Fruit fly (Drosophila melanogaster) whole organism, prepupa: ENCODE results near the gene CG2124.
A peak's percentile ranks its signal among the peaks of the same experiment; 100 is the strongest.

Source experiments
- Blimp-1 ChIP-seq: fragments of 200-800 bp; sonication (Bioruptor generic); optimal IDR thresholded peaks from 3 replicates; lab custom pipeline; 2017; ENCODE audit warnings: missing biosample characterization, missing genetic modification characterization, mild to moderate bottlenecking, moderate library complexity, missing genetic modification reagents
- CG10669 ChIP-seq: fragments of 200-800 bp; sonication (Bioruptor generic); optimal IDR thresholded peaks from 3 replicates; lab custom pipeline; 2018; ENCODE audit warnings: missing biosample characterization, mild to moderate bottlenecking, missing genetic modification characterization, moderate library complexity
- CG11294 ChIP-seq: fragments of 200-800 bp; sonication (Bioruptor generic); IDR thresholded peaks from 2 replicates; pipeline ENCODE4 v1.3.6; 2022; ENCODE audit warnings: missing biosample characterization, missing genetic modification characterization
- CG11902 ChIP-seq: fragments of 200-800 bp; sonication (Bioruptor generic); optimal IDR thresholded peaks from 3 replicates; lab custom pipeline; 2016; ENCODE audit warnings: missing biosample characterization, missing genetic modification characterization
- CG15336 ChIP-seq: fragments of 200-800 bp; sonication (Bioruptor generic); IDR thresholded peaks from 2 replicates; pipeline ENCODE4 v1.3.6; 2022; ENCODE audit warnings: missing biosample characterization, missing genetic modification characterization
- CG1621 ChIP-seq: fragments of 200-800 bp; sonication (Bioruptor generic); optimal IDR thresholded peaks from 3 replicates; lab custom pipeline; 2018; ENCODE audit warnings: missing biosample characterization, mild to moderate bottlenecking, missing genetic modification characterization
- CG16779 ChIP-seq: fragments of 200-800 bp; sonication (Bioruptor generic); optimal IDR thresholded peaks from 3 replicates; lab custom pipeline; 2017; ENCODE audit warnings: missing biosample characterization, mild to moderate bottlenecking, missing genetic modification characterization
- CG31627 ChIP-seq: fragments of 200-800 bp; sonication (Bioruptor generic); optimal IDR thresholded peaks from 3 replicates; lab custom pipeline; 2016; ENCODE audit warnings: missing biosample characterization, missing genetic modification characterization
- CG32006 ChIP-seq: fragments of 200-800 bp; sonication (Bioruptor generic); optimal IDR thresholded peaks from 3 replicates; lab custom pipeline; 2017; ENCODE audit warnings: missing biosample characterization, mild to moderate bottlenecking, missing genetic modification characterization
- CG3919 ChIP-seq: fragments of 200-800 bp; sonication (Bioruptor generic); optimal IDR thresholded peaks from 3 replicates; lab custom pipeline; 2016; ENCODE audit warnings: missing biosample characterization, missing genetic modification characterization
- CG4318 ChIP-seq: fragments of 200-800 bp; sonication (Bioruptor generic); optimal IDR thresholded peaks from 3 replicates; lab custom pipeline; 2017; ENCODE audit warnings: missing biosample characterization, mild to moderate bottlenecking, missing genetic modification characterization
- CG6163 ChIP-seq: fragments of 200-800 bp; sonication (Bioruptor generic); IDR thresholded peaks from 3 replicates; pipeline ENCODE4 v1.3.6; 2022; ENCODE audit warnings: missing biosample characterization, missing genetic modification characterization
- CG6276 ChIP-seq: fragments of 200-800 bp; sonication (Bioruptor generic); optimal IDR thresholded peaks from 2 replicates; lab custom pipeline; 2017; ENCODE audit warnings: missing biosample characterization, mild to moderate bottlenecking, missing genetic modification characterization
- CG6792 ChIP-seq: fragments of 200-800 bp; sonication (Bioruptor generic); optimal IDR thresholded peaks from 3 replicates; lab custom pipeline; 2016; ENCODE audit warnings: missing biosample characterization, missing genetic modification characterization
- CG6808 ChIP-seq: fragments of 200-800 bp; sonication (Bioruptor generic); optimal IDR thresholded peaks from 3 replicates; lab custom pipeline; 2017; ENCODE audit warnings: missing biosample characterization, missing genetic modification characterization, mild to moderate bottlenecking, moderate library complexity, missing genetic modification reagents
- CG6854 ChIP-seq: fragments of 200-800 bp; sonication (Bioruptor generic); optimal IDR thresholded peaks from 2 replicates; lab custom pipeline; 2017; ENCODE audit warnings: missing biosample characterization, mild to moderate bottlenecking, missing genetic modification characterization
- CG7368 ChIP-seq: fragments of 200-800 bp; sonication (Bioruptor generic); optimal IDR thresholded peaks from 3 replicates; lab custom pipeline; 2016; ENCODE audit warnings: missing biosample characterization, missing genetic modification characterization
- CG8119 ChIP-seq: fragments of 200-800 bp; sonication (Bioruptor generic); IDR thresholded peaks from 3 replicates; pipeline ENCODE4 v1.3.6; 2022; ENCODE audit warnings: missing biosample characterization, missing genetic modification characterization
- CG8632 ChIP-seq: fragments of 200-800 bp; sonication (Bioruptor generic); optimal IDR thresholded peaks from 3 replicates; lab custom pipeline; 2016; ENCODE audit warnings: missing biosample characterization, missing genetic modification characterization
- CG9139 ChIP-seq: fragments of 200-800 bp; sonication (Bioruptor generic); optimal IDR thresholded peaks from 3 replicates; lab custom pipeline; 2017; ENCODE audit warnings: missing biosample characterization, mild to moderate bottlenecking, missing genetic modification characterization
- Eip75B ChIP-seq: fragments of 200-800 bp; sonication (Bioruptor generic); optimal IDR thresholded peaks from 3 replicates; lab custom pipeline; 2016; ENCODE audit warnings: missing biosample characterization, missing genetic modification characterization
- Ets21C ChIP-seq: fragments of 200-800 bp; sonication (Bioruptor generic); optimal IDR thresholded peaks from 3 replicates; lab custom pipeline; 2016; ENCODE audit warnings: missing biosample characterization, missing genetic modification characterization
- Ets96B ChIP-seq: fragments of 200-800 bp; optimal IDR thresholded peaks from 2 replicates; lab custom pipeline; 2019; ENCODE audit warnings: missing biosample characterization, mild to moderate bottlenecking, missing genetic modification characterization, moderate library complexity
- Gug ChIP-seq: fragments of 200-800 bp; sonication (Bioruptor generic); IDR thresholded peaks from 2 replicates; pipeline ENCODE4 v1.3.6; 2022; ENCODE audit warnings: missing biosample characterization, missing genetic modification characterization
- Hr38 ChIP-seq: sonication (Bioruptor generic); optimal IDR thresholded peaks from 2 replicates; lab custom pipeline; 2016; ENCODE audit warnings: missing biosample characterization, missing genetic modification characterization
- Hr4 ChIP-seq: fragments of 200-800 bp; sonication (Bioruptor generic); optimal IDR thresholded peaks from 3 replicates; lab custom pipeline; 2016; ENCODE audit warnings: missing biosample characterization, missing genetic modification characterization
- Lpt ChIP-seq: fragments of 200-800 bp; sonication (Bioruptor generic); optimal IDR thresholded peaks from 3 replicates; lab custom pipeline; 2016; ENCODE audit warnings: missing biosample characterization, missing genetic modification characterization
- Met ChIP-seq: fragments of 200-800 bp; sonication (Bioruptor generic); optimal IDR thresholded peaks from 3 replicates; lab custom pipeline; 2016; ENCODE audit warnings: missing biosample characterization, missing genetic modification characterization
- OdsH ChIP-seq: fragments of 200-800 bp; sonication (Bioruptor generic); optimal IDR thresholded peaks from 3 replicates; lab custom pipeline; 2016; ENCODE audit warnings: missing biosample characterization, missing genetic modification characterization
- Smox ChIP-seq: fragments of 200-800 bp; sonication (Bioruptor generic); optimal IDR thresholded peaks from 3 replicates; lab custom pipeline; 2016; ENCODE audit warnings: missing biosample characterization, missing genetic modification characterization
- Sox102F ChIP-seq: fragments of 200-800 bp; sonication (Bioruptor generic); optimal IDR thresholded peaks from 2 replicates; lab custom pipeline; 2016; ENCODE audit warnings: missing biosample characterization, mild to moderate bottlenecking, missing genetic modification characterization
- Sox14 ChIP-seq: fragments of 200-800 bp; sonication (Bioruptor generic); optimal IDR thresholded peaks from 3 replicates; lab custom pipeline; 2016; ENCODE audit warnings: missing biosample characterization, missing genetic modification characterization
- Sox15 ChIP-seq: fragments of 200-800 bp; sonication (Bioruptor generic); optimal IDR thresholded peaks from 3 replicates; lab custom pipeline; 2016; ENCODE audit warnings: missing biosample characterization, missing genetic modification characterization
- achi ChIP-seq: fragments of 200-800 bp; sonication (Bioruptor generic); optimal IDR thresholded peaks from 3 replicates; lab custom pipeline; 2016; ENCODE audit warnings: missing biosample characterization, missing genetic modification characterization
- acj6 ChIP-seq: fragments of 200-800 bp; sonication (Bioruptor generic); optimal IDR thresholded peaks from 3 replicates; lab custom pipeline; 2016; ENCODE audit warnings: missing biosample characterization, missing genetic modification characterization
- cyc ChIP-seq: fragments of 200-800 bp; sonication (Bioruptor generic); optimal IDR thresholded peaks from 3 replicates; lab custom pipeline; 2016; ENCODE audit warnings: missing biosample characterization, missing genetic modification characterization
- dsx ChIP-seq: fragments of 200-800 bp; optimal IDR thresholded peaks from 3 replicates; lab custom pipeline; 2019; ENCODE audit warnings: missing biosample characterization, mild to moderate bottlenecking, missing genetic modification characterization, moderate library complexity; ENCODE audit not compliant: poor library complexity, severe bottlenecking
- esn ChIP-seq: fragments of 200-800 bp; sonication (Bioruptor generic); optimal IDR thresholded peaks from 2 replicates; lab custom pipeline; 2016; ENCODE audit warnings: missing biosample characterization, mild to moderate bottlenecking, missing genetic modification characterization, moderate library complexity
- fd59A ChIP-seq: fragments of 200-800 bp; sonication (Bioruptor generic); optimal IDR thresholded peaks from 2 replicates; lab custom pipeline; 2017; ENCODE audit warnings: missing biosample characterization, mild to moderate bottlenecking, missing genetic modification characterization, missing genetic modification reagents
- fd85E ChIP-seq: fragments of 200-800 bp; sonication (Bioruptor generic); optimal IDR thresholded peaks from 3 replicates; lab custom pipeline; 2016; ENCODE audit warnings: missing biosample characterization, missing genetic modification characterization
- fkh ChIP-seq: fragments of 200-800 bp; sonication (Bioruptor generic); optimal IDR thresholded peaks from 3 replicates; lab custom pipeline; 2017; ENCODE audit warnings: missing biosample characterization, mild to moderate bottlenecking, missing genetic modification characterization, moderate library complexity
- lz ChIP-seq: fragments of 200-800 bp; sonication (Bioruptor generic); optimal IDR thresholded peaks from 3 replicates; lab custom pipeline; 2016; ENCODE audit warnings: missing biosample characterization, missing genetic modification characterization
- pdm3 ChIP-seq: fragments of 200-800 bp; sonication (Bioruptor generic); optimal IDR thresholded peaks from 3 replicates; lab custom pipeline; 2016; ENCODE audit warnings: missing biosample characterization, missing genetic modification characterization
- salr ChIP-seq, 2 experiments: fragments of 200-800 bp; sonication (Bioruptor generic); optimal IDR thresholded peaks; 3 replicates each; lab custom pipeline; 2016 to 2018; ENCODE audit warnings: missing biosample characterization in 2 of 2, missing genetic modification characterization in 2 of 2, mild to moderate bottlenecking in 1 of 2
- ss ChIP-seq, 2 experiments: fragments of 200-800 bp; sonication (Bioruptor generic); optimal IDR thresholded peaks; 2 replicates in 1 of 2; 3 replicates in 1 of 2; lab custom pipeline; 2017 to 2018; ENCODE audit warnings: mild to moderate bottlenecking in 2 of 2, missing biosample characterization in 2 of 2, missing genetic modification characterization in 2 of 2, moderate library complexity in 1 of 2
- svp ChIP-seq: fragments of 200-800 bp; sonication (Bioruptor generic); peaks from one replicate; lab custom pipeline; 2016; ENCODE audit warnings: missing biosample characterization, missing genetic modification characterization
- topi ChIP-seq: fragments of 200-800 bp; sonication (Bioruptor generic); optimal IDR thresholded peaks from 3 replicates; lab custom pipeline; 2016; ENCODE audit warnings: missing biosample characterization, missing genetic modification characterization
- vri ChIP-seq: fragments of 200-800 bp; sonication (Bioruptor generic); optimal IDR thresholded peaks from 3 replicates; lab custom pipeline; 2016; ENCODE audit warnings: missing biosample characterization, mild to moderate bottlenecking, missing genetic modification characterization

The CG2124 gene

DNA sequence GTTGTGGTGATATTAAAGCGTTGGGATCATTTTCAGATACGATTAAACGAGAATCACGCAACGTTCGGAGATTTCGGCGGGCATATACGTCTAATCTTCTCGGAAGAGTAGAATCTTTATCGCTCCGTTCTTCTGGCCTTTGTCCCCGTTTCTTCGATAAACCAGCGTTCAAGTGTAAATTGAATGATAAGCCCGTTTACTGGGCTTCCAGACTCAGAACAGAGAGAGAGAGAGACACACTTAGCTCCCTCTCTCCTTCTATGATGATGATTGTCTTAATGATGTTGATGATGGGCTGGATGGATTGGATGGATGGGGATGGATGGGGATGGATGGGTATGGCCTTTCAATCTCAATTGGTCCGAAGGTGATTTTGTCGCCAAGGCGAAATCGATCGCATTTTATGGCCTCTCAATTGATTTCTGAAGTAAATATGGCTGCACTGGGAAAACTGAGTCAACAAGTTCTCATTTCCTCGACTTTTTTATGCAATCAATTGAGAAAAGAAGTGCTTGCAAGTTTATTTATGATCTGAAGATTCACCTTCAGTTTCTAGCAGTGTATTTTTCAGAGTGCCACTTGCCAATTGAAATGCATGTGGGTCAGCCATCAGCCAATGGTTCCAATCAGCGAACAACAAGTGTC lies 15.3 kb upstream of the CG2124 start (continued):
- TF ChIP-seq acj6 (GFP tag; lab: Kevin White, UChicago): peak; percentile 38
- no peak for TF ChIP-seq CG4318 (GFP tag; lab: Kevin White, UChicago)
- TF ChIP-seq, all 60 proteins: peak for 29

DNA sequence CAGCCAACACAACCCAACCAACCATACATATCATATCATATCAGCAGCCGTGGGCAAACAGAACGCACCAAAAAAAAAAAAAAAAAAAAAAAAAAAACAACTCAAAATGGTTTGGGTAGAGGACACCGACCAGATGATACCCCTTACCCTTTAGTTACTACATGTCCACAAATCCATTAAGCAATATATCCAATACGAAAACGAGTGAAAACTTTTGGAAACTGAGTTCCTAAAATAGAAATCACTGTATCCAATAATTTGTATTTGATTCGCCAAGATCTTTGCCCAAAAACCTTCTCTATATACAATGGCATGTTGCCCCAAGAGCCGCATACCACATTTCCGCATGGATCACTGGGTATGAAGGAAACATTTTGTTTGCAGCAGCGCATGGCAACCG lies 14.4 kb upstream of the CG2124 start:
- TF ChIP-seq Met (GFP tag; lab: Kevin White, UChicago) (peak; percentile 54), Sox14 (peak; percentile 61), CG11902 (GFP tag; lab: Kevin White, UChicago) (no peak), lz (GFP tag; lab: Kevin White, UChicago) (peak; percentile 31), vri (no peak), CG6163 (GFP tag; lab: Robert Waterston, UW) (peak; percentile 62), dsx (peak; percentile 58), Blimp-1 (GFP tag; lab: Kevin White, UChicago) (no peak), acj6 (GFP tag; lab: Kevin White, UChicago) (peak; percentile 59), Hr38 (GFP tag; lab: Kevin White, UChicago) (no peak), CG16779 (tag; lab: Kevin White, UChicago) (peak; percentile 5), topi (GFP tag; lab: Kevin White, UChicago) (peak; percentile 40), Hr4 (GFP tag; lab: Kevin White, UChicago) (peak; percentile 46), fkh (GFP tag; lab: Kevin White, UChicago) (peak; percentile 21), fd59A (peak; percentile 46), Ets96B (tag; lab: Kevin White, UChicago) (peak; percentile 66), Smox (GFP tag; lab: Kevin White, UChicago) (peak; percentile 32), CG10669 (peak; percentile 61), CG1621 (tag; lab: Kevin White, UChicago) (peak; percentile 23), svp (peak; percentile 56), Ets21C (GFP tag; lab: Kevin White, UChicago) (no peak), Gug (peak; percentile 40), CG31627 (peak; percentile 17), pdm3 (GFP tag; lab: Kevin White, UChicago) (peak; percentile 67), CG6854 (GFP tag; lab: Kevin White, UChicago) (no peak), CG32006 (GFP tag; lab: Kevin White, UChicago) (peak; percentile 57), CG6808 (GFP tag; lab: Kevin White, UChicago) (peak; percentile 33), CG8119 (0 out of 3 replicates have a peak, but pooled peaks have one; percentile 43), Eip75B (GFP tag; lab: Kevin White, UChicago) (peak; percentile 58), CG3919 (GFP tag; lab: Kevin White, UChicago) (peak; percentile 45), CG7368 (GFP tag; lab: Kevin White, UChicago) (peak; percentile 60), cyc (GFP tag; lab: Kevin White, UChicago) (peak; percentile 35), fd85E (no peak), CG11294 (GFP tag; lab: Robert Waterston, UW) (no peak), esn (GFP tag; lab: Kevin White, UChicago) (peak; percentile 62), CG8632 (GFP tag; lab: Kevin White, UChicago) (peak; percentile 23), CG6792 (GFP tag; lab: Kevin White, UChicago) (peak; percentile 28), CG4318 (GFP tag; lab: Kevin White, UChicago) (peak; percentile 3), achi (peak; percentile 49), ss (GFP tag; optimal IDR thresholded peaks at IDR 0.05; lab: Kevin White, UChicago) (peak; percentile 47 to 74), CG9139 (GFP tag; lab: Kevin White, UChicago) (no peak), salr (GFP tag; optimal IDR thresholded peaks at IDR 0.05; lab: Kevin White, UChicago) (peak in 1 of 2 experiments; percentile 54), Sox102F (GFP tag; lab: Kevin White, UChicago) (peak; percentile 16), CG15336 (peak; percentile 47; the same call in 1 of the 2 replicates), Lpt (peak; percentile 12), CG6276 (GFP tag; lab: Kevin White, UChicago) (peak; percentile 14), Sox15 (GFP tag; lab: Kevin White, UChicago) (peak; percentile 29), OdsH (GFP tag; lab: Kevin White, UChicago) (peak; percentile 33)
